Fruit fly (Drosophila melanogaster) whole organism, pupa: Measurements from ENCODE around the gene anchor.

Experiments
- CG10348 ChIP-seq: fragments of 200-800 bp; sonication (Bioruptor generic); IDR thresholded peaks from 2 replicates; pipeline ENCODE4 v1.3.6; 2022; ENCODE audit warnings: missing biosample characterization, missing genetic modification characterization
- CG12605 ChIP-seq: fragments of 200-800 bp; sonication (Bioruptor generic); IDR thresholded peaks from 2 replicates; pipeline ENCODE4 v1.3.6; 2022; ENCODE audit warnings: missing biosample characterization, missing genetic modification characterization
- CG13204 ChIP-seq: fragments of 200-800 bp; sonication (Bioruptor generic); optimal IDR thresholded peaks from 2 replicates; lab custom pipeline; 2018; ENCODE audit warnings: missing biosample characterization, mild to moderate bottlenecking, missing genetic modification characterization, moderate library complexity
- CG14655 ChIP-seq: fragments of 200-800 bp; sonication (Bioruptor generic); optimal IDR thresholded peaks from 3 replicates; lab custom pipeline; 2017; ENCODE audit warnings: mild to moderate bottlenecking, missing biosample characterization, missing genetic modification reagents, missing genetic modification characterization
- CG15710 ChIP-seq: fragments of 200-800 bp; sonication (Bioruptor generic); optimal IDR thresholded peaks from 2 replicates; lab custom pipeline; 2018; ENCODE audit warnings: missing biosample characterization, mild to moderate bottlenecking, missing genetic modification characterization, moderate library complexity
- CG17806 ChIP-seq: fragments of 200-800 bp; sonication (Bioruptor generic); optimal IDR thresholded peaks from 2 replicates; lab custom pipeline; 2018; ENCODE audit warnings: missing biosample characterization, mild to moderate bottlenecking, missing genetic modification characterization, moderate library complexity
- CG32121 ChIP-seq: fragments of 200-800 bp; sonication (Bioruptor generic); IDR thresholded peaks from 2 replicates; pipeline ENCODE4 v1.3.6; 2022; ENCODE audit warnings: missing biosample characterization, missing genetic modification characterization
- CG34367 ChIP-seq: fragments of 200-800 bp; sonication (Bioruptor generic); optimal IDR thresholded peaks from 2 replicates; lab custom pipeline; 2018; ENCODE audit warnings: missing biosample characterization, mild to moderate bottlenecking, missing genetic modification characterization
- CG4496 ChIP-seq: fragments of 200-800 bp; sonication (Bioruptor generic); IDR thresholded peaks from 3 replicates; pipeline ENCODE4 v1.3.6; 2022; ENCODE audit warnings: missing biosample characterization, missing genetic modification characterization
- CG8159 ChIP-seq: fragments of 200-800 bp; sonication (Bioruptor generic); optimal IDR thresholded peaks from 3 replicates; lab custom pipeline; 2018; ENCODE audit warnings: missing biosample characterization, mild to moderate bottlenecking, missing genetic modification characterization, moderate library complexity
- CG8301 ChIP-seq: fragments of 200-800 bp; sonication (Bioruptor generic); optimal IDR thresholded peaks from 2 replicates; lab custom pipeline; 2018; ENCODE audit warnings: missing biosample characterization, mild to moderate bottlenecking, missing genetic modification characterization
- CG9948 ChIP-seq: fragments of 200-800 bp; sonication (Bioruptor generic); optimal IDR thresholded peaks from 2 replicates; lab custom pipeline; 2018; ENCODE audit warnings: missing biosample characterization, mild to moderate bottlenecking, missing genetic modification characterization, moderate library complexity
- D1 ChIP-seq: fragments of 200-800 bp; sonication (Bioruptor generic); optimal IDR thresholded peaks from 2 replicates; lab custom pipeline; 2018; ENCODE audit warnings: missing biosample characterization, mild to moderate bottlenecking, missing genetic modification characterization, moderate library complexity
- EcR ChIP-seq: fragments of 200-800 bp; sonication (Bioruptor generic); optimal IDR thresholded peaks from 3 replicates; lab custom pipeline; 2019; ENCODE audit warnings: missing biosample characterization, missing genetic modification characterization, mild to moderate bottlenecking, moderate library complexity, missing genetic modification reagents
- Ets98B ChIP-seq: fragments of 200-800 bp; sonication (Bioruptor generic); IDR thresholded peaks from 2 replicates; pipeline ENCODE4 v1.3.6; 2022; ENCODE audit warnings: missing biosample characterization, missing genetic modification characterization
- Pif1A ChIP-seq: fragments of 200-800 bp; sonication (Bioruptor generic); optimal IDR thresholded peaks from 3 replicates; lab custom pipeline; 2016; ENCODE audit warnings: missing biosample characterization, missing genetic modification characterization
- Pif1B ChIP-seq: fragments of 200-800 bp; sonication (Bioruptor generic); optimal IDR thresholded peaks from 3 replicates; lab custom pipeline; 2016; ENCODE audit warnings: missing biosample characterization, missing genetic modification characterization
- Snoo ChIP-seq: fragments of 200-800 bp; sonication (Bioruptor generic); optimal IDR thresholded peaks from 3 replicates; lab custom pipeline; 2017; ENCODE audit warnings: missing biosample characterization, mild to moderate bottlenecking, missing genetic modification characterization, inconsistent platforms
- fd96Ca ChIP-seq: fragments of 200-800 bp; sonication (Bioruptor generic); IDR thresholded peaks from 3 replicates; pipeline ENCODE4 v1.3.6; 2022; ENCODE audit warnings: missing biosample characterization, missing genetic modification characterization
- gl ChIP-seq: fragments of 200-800 bp; sonication (Bioruptor generic); optimal IDR thresholded peaks from 2 replicates; lab custom pipeline; 2018; ENCODE audit warnings: missing biosample characterization, mild to moderate bottlenecking, missing genetic modification characterization
- rn ChIP-seq: fragments of 200-800 bp; sonication (Bioruptor generic); IDR thresholded peaks from 2 replicates; pipeline ENCODE4 v1.3.6; 2022; ENCODE audit warnings: missing biosample characterization, missing genetic modification characterization

The anchor gene

DNA sequence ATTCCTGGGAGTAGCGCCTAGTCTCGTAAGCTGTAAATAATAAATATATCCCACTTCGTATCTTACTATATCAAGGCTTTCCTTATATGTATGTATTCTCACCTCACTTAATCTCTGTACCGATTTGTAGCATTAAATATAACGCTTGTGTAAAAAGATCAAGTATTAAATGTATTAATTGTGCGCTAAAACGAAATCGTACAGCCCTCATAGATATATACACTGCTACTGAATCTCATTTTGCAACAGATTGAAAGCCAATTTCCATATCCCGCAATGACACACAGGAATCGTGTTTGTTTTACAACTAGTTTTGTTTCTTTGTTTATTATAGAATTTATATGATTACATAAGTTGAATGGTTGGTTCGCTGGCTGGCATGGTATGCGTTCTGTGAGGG, 16.2 kb downstream of the anchor start:
- TF ChIP-seq CG14655 (GFP tag; lab: Kevin White, UChicago) (no peak), CG10348 (no peak), D1 (tag; lab: Kevin White, UChicago) (no peak), CG13204 (GFP tag; lab: Kevin White, UChicago) (no peak), CG8301 (no peak), EcR (GFP tag; lab: Kevin White, UChicago) (peak; percentile 23)

DNA sequence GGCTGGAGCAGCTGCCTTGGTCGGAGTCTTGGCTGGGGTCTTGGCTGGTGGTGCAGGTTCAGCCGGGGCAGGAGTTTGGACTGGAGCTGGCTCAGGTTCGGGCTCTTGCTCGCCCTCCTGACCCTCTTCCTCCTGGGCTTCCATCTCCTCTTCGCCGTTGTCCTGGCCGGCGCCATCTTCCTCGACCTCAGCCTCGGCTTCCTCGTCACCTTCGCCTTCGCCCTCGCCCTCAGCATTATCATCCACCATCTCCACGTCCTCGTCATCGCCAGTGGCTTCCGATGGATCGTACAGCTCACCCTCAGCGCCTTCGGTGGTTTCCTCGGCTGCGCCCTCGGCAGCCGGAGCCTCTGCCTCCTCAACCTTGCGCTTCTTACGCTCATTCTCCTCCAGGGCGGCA, 17.0 kb downstream of the anchor start:
- TF ChIP-seq D1 (tag; lab: Kevin White, UChicago): no peak
- no peak for TF ChIP-seq CG9948 (tag; lab: Kevin White, UChicago)
- no peak for TF ChIP-seq CG13204 (GFP tag; lab: Kevin White, UChicago)
- TF ChIP-seq rn: no peak
- TF ChIP-seq CG34367 (tag; lab: Kevin White, UChicago): no peak
- TF ChIP-seq CG15710 (tag; lab: Kevin White, UChicago): no peak
- no peak for TF ChIP-seq CG12605 (GFP tag; lab: Robert Waterston, UW)
- TF ChIP-seq gl (tag; lab: Kevin White, UChicago): no peak
- no peak for TF ChIP-seq Pif1A (GFP tag; lab: Kevin White, UChicago)
- TF ChIP-seq Pif1B (GFP tag; lab: Kevin White, UChicago): no peak
- TF ChIP-seq Snoo (tag; lab: Kevin White, UChicago): no peak
- no peak for TF ChIP-seq CG17806
- no peak for TF ChIP-seq EcR (GFP tag; lab: Kevin White, UChicago)
- TF ChIP-seq CG14655 (GFP tag; lab: Kevin White, UChicago): no peak
- TF ChIP-seq fd96Ca: no peak
- TF ChIP-seq CG8159: no peak
- TF ChIP-seq CG4496 (GFP tag; lab: Robert Waterston, UW): no peak

DNA sequence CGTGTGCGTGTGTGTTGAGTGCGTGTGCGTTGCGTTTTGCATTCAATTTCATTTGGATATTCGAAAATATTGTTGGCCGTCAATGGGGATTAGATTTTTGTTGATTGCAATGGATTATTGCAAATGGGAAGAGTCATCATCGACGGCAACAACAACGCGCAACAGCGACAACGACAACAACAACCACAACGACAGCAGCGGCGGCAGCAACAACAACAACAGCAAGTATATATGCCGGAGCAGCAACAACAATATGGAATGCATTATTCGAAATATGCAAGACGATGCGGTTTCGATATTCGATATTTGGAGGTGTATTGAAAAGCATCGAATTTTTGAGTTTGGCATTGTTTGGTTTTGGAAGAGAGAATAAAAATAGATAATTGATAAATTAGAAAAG, 20.4 kb downstream of the anchor start:
- no peak for TF ChIP-seq D1 (tag; lab: Kevin White, UChicago)
- no peak for TF ChIP-seq CG14655 (GFP tag; lab: Kevin White, UChicago)
- no peak for TF ChIP-seq CG12605 (GFP tag; lab: Robert Waterston, UW)
- TF ChIP-seq CG34367 (tag; lab: Kevin White, UChicago): no peak
- TF ChIP-seq Ets98B (GFP tag; lab: Robert Waterston, UW): no peak
- no peak for TF ChIP-seq EcR (GFP tag; lab: Kevin White, UChicago)
- no peak for TF ChIP-seq CG17806
- TF ChIP-seq Pif1B (GFP tag; lab: Kevin White, UChicago): no peak
- TF ChIP-seq CG9948 (tag; lab: Kevin White, UChicago): no peak
- no peak for TF ChIP-seq rn
- TF ChIP-seq CG10348: no peak
- TF ChIP-seq CG8159: no peak
- no peak for TF ChIP-seq CG32121
- no peak for TF ChIP-seq CG13204 (GFP tag; lab: Kevin White, UChicago)
- TF ChIP-seq CG8301: no peak
- no peak for TF ChIP-seq CG4496 (GFP tag; lab: Robert Waterston, UW)

DNA sequence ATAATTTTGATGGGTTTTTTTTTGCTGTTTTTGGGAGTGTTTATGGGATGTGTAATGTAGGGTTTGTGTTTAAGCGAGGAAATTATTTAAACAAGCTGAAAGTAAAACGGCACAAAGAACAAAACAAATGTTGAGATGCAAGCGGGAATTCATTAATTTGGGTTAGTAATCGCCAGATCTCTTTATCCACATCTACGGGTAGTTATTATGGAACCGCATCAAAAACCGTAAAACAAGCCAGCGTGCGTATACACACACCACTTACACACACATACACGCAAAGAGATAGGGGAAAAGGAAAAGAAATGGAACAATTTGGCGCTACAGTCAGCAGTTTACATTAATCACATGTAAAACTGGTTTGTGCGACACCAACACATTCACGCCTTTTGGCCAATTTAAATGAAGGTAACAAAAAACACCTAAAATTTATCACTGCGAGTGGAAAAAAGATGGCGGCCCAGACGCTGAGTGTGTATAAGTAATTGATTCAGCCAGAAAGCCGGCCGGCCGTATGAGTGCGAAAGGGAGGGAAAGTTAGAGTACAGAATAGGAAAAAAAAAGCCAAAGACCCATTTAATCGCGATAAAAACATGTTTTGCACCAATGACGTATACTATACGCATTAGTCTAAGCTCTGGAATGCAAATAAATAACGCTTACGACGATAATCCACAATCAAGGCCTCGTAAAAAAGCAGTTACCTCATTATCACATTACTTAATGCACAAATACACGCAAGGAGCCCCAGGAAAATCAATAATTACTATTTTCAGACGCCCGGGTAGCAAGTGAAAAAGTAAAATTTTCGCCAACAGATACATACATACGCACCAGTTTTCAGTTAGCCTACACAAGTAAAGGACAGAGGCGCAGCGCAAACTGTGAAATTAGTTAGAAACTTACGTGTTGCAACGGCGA, 22.6 kb downstream of the anchor start:
- no peak for TF ChIP-seq CG10348
- TF ChIP-seq CG13204 (GFP tag; lab: Kevin White, UChicago): no peak
- no peak for TF ChIP-seq CG12605 (GFP tag; lab: Robert Waterston, UW)
- no peak for TF ChIP-seq Pif1B (GFP tag; lab: Kevin White, UChicago)
- TF ChIP-seq CG8301: no peak
- 0 out of 2 replicates have a peak, but pooled peaks have one; percentile 5 for TF ChIP-seq Ets98B (GFP tag; lab: Robert Waterston, UW)
- TF ChIP-seq CG32121: peak; percentile 22; the same call in 1 of the 2 replicates
- no peak for TF ChIP-seq Snoo (tag; lab: Kevin White, UChicago)
- no peak for TF ChIP-seq CG14655 (GFP tag; lab: Kevin White, UChicago)
- TF ChIP-seq D1 (tag; lab: Kevin White, UChicago): no peak
- TF ChIP-seq Pif1A (GFP tag; lab: Kevin White, UChicago): no peak
- peak; percentile 43 for TF ChIP-seq EcR (GFP tag; lab: Kevin White, UChicago)
- TF ChIP-seq CG8159: no peak
- TF ChIP-seq CG9948 (tag; lab: Kevin White, UChicago): no peak
- no peak for TF ChIP-seq fd96Ca
- peak; percentile 28 for TF ChIP-seq gl (tag; lab: Kevin White, UChicago)
- no peak for TF ChIP-seq CG17806
- no peak for TF ChIP-seq CG15710 (tag; lab: Kevin White, UChicago)
- TF ChIP-seq CG4496 (GFP tag; lab: Robert Waterston, UW): no peak

DNA sequence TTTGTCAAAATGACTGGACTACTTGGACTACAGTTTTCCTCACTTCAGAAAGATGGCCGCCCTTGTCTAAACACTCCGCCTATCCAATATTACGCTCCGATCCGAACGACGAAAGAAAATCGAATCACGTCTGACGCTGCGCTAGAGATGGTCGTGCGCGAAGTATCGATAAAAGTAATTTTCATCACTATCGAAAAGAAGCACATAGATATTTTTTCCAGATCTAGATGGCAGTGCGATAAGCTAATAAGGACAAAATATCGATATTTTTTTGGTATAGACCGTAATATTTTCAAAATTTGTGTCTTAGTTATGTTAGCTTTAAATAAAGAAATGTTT, 23.3 kb downstream of the anchor start, which contains the start of gene Pep:
Pep (minus strand) TSS at position 131 of the 339 bp plus-strand sequence.
- TF ChIP-seq CG8301: no peak
- no peak for TF ChIP-seq CG4496 (GFP tag; lab: Robert Waterston, UW)
- TF ChIP-seq gl (tag; lab: Kevin White, UChicago): no peak
- 0 out of 2 replicates have a peak, but pooled peaks have one; percentile 23 for TF ChIP-seq CG12605 (GFP tag; lab: Robert Waterston, UW)
- peak; percentile 17 for TF ChIP-seq CG17806
- TF ChIP-seq EcR (GFP tag; lab: Kevin White, UChicago): no peak
- TF ChIP-seq Ets98B (GFP tag; lab: Robert Waterston, UW): peak; percentile 9; the same call in 1 of the 2 replicates
- TF ChIP-seq CG15710 (tag; lab: Kevin White, UChicago): peak; percentile 3
- peak; percentile 5 for TF ChIP-seq CG9948 (tag; lab: Kevin White, UChicago)
- TF ChIP-seq D1 (tag; lab: Kevin White, UChicago): peak; percentile 51
